Fruit fly (Drosophila melanogaster) whole organism, embryonic: ENCODE results near the gene CG7879.

Source experiments
- C15 ChIP-seq: fragments of 200-800 bp; sonication (Bioruptor generic); IDR thresholded peaks from 3 replicates; pipeline ENCODE4 v1.3.6; 2022; ENCODE audit warnings: missing biosample characterization, missing genetic modification characterization
- CG10366 ChIP-seq: fragments of 200-800 bp; sonication (Bioruptor generic); IDR thresholded peaks from 2 replicates; pipeline ENCODE4 v1.3.6; 2022; ENCODE audit warnings: missing biosample characterization, missing genetic modification characterization
- CG10959 ChIP-seq: fragments of 200-800 bp; sonication (Bioruptor generic); IDR thresholded peaks from 2 replicates; pipeline ENCODE4 v1.3.6; 2022; ENCODE audit warnings: missing biosample characterization, missing genetic modification characterization
- CG13775 ChIP-seq: fragments of 200-800 bp; sonication (Bioruptor generic); optimal IDR thresholded peaks from 3 replicates; lab custom pipeline; 2017; ENCODE audit warnings: missing biosample characterization, mild to moderate bottlenecking, missing genetic modification characterization
- CG14441 ChIP-seq: fragments of 200-800 bp; sonication (Bioruptor generic); IDR thresholded peaks from 2 replicates; pipeline ENCODE4 v1.3.6; 2022; ENCODE audit warnings: missing biosample characterization, missing genetic modification characterization
- CG14667 ChIP-seq: fragments of 200-800 bp; sonication (Bioruptor generic); IDR thresholded peaks from 2 replicates; pipeline ENCODE4 v1.3.6; 2022; ENCODE audit warnings: missing biosample characterization, missing genetic modification characterization
- CG14965 ChIP-seq: fragments of 200-800 bp; sonication (Bioruptor generic); optimal IDR thresholded peaks from 2 replicates; lab custom pipeline; 2016; ENCODE audit warnings: missing biosample characterization, missing genetic modification characterization, borderline replicate concordance
- CG15011 ChIP-seq: fragments of 200-800 bp; sonication (Bioruptor generic); optimal IDR thresholded peaks from 3 replicates; lab custom pipeline; 2018; ENCODE audit warnings: missing biosample characterization, mild to moderate bottlenecking, missing genetic modification characterization
- CG15073 ChIP-seq: fragments of 200-800 bp; sonication (Bioruptor generic); optimal IDR thresholded peaks from 2 replicates; lab custom pipeline; 2016; ENCODE audit warnings: missing biosample characterization, missing genetic modification characterization
- CG15269 ChIP-seq: fragments of 200-800 bp; sonication (Bioruptor generic); optimal IDR thresholded peaks from 2 replicates; lab custom pipeline; 2018; ENCODE audit warnings: missing biosample characterization, mild to moderate bottlenecking, missing genetic modification characterization, moderate library complexity
- CG17361 ChIP-seq: fragments of 200-800 bp; sonication (Bioruptor generic); IDR thresholded peaks from 3 replicates; pipeline ENCODE4 v1.3.6; 2022; ENCODE audit warnings: missing biosample characterization, missing genetic modification characterization
- CG33557 ChIP-seq: fragments of 200-800 bp; sonication (Bioruptor generic); optimal IDR thresholded peaks from 2 replicates; lab custom pipeline; 2019; ENCODE audit warnings: missing biosample characterization, mild to moderate bottlenecking, missing genetic modification characterization, moderate library complexity
- CG34224 ChIP-seq: fragments of 200-800 bp; sonication (Bioruptor generic); IDR thresholded peaks from 3 replicates; pipeline ENCODE4 v1.3.6; 2022; ENCODE audit warnings: missing biosample characterization, missing genetic modification characterization; ENCODE audit not compliant: partially characterized antibody
- CG3838 ChIP-seq: fragments of 200-800 bp; sonication (Bioruptor generic); optimal IDR thresholded peaks from 3 replicates; lab custom pipeline; 2016; ENCODE audit warnings: missing biosample characterization, missing genetic modification characterization
- CG6689 ChIP-seq: fragments of 200-800 bp; sonication (Bioruptor generic); IDR thresholded peaks from 2 replicates; pipeline ENCODE4 v1.3.6; 2022; ENCODE audit warnings: missing biosample characterization, missing genetic modification characterization
- CG6813 ChIP-seq: fragments of 200-800 bp; sonication (Bioruptor generic); optimal IDR thresholded peaks from 2 replicates; lab custom pipeline; 2017; ENCODE audit warnings: missing biosample characterization, missing genetic modification characterization, mild to moderate bottlenecking, moderate library complexity, missing genetic modification reagents
- CG9437 ChIP-seq: fragments of 200-800 bp; sonication (Bioruptor generic); optimal IDR thresholded peaks from 2 replicates; lab custom pipeline; 2018; ENCODE audit warnings: missing biosample characterization, mild to moderate bottlenecking, missing genetic modification characterization
- CG9932 ChIP-seq: fragments of 200-800 bp; sonication (Bioruptor generic); IDR thresholded peaks from 2 replicates; pipeline ENCODE4 v1.3.6; 2022; ENCODE audit warnings: missing biosample characterization, missing genetic modification characterization
- Doc2 ChIP-seq: fragments of 200-800 bp; sonication (Bioruptor generic); IDR thresholded peaks from 2 replicates; pipeline ENCODE4 v1.3.6; 2022; ENCODE audit warnings: missing biosample characterization, missing genetic modification characterization
- Dp ChIP-seq: fragments of 200-800 bp; sonication (Bioruptor generic); optimal IDR thresholded peaks from 2 replicates; lab custom pipeline; 2018; ENCODE audit warnings: missing biosample characterization, mild to moderate bottlenecking, missing genetic modification characterization, moderate library complexity
- Hmr ChIP-seq: fragments of 200-800 bp; sonication (Bioruptor generic); optimal IDR thresholded peaks from 3 replicates; lab custom pipeline; 2017; ENCODE audit warnings: mild to moderate bottlenecking, missing biosample characterization, missing genetic modification reagents, missing genetic modification characterization
- Hr51 ChIP-seq, 2 experiments: fragments of 200-800 bp; sonication (Bioruptor generic); optimal IDR thresholded peaks; 2 replicates in 1 of 2; 3 replicates in 1 of 2; lab custom pipeline; 2016 to 2018; ENCODE audit warnings: missing biosample characterization in 2 of 2, missing genetic modification characterization in 2 of 2, mild to moderate bottlenecking in 1 of 2, moderate library complexity in 1 of 2
- Lhr ChIP-seq: fragments of 200-800 bp; sonication (Bioruptor generic); optimal IDR thresholded peaks from 3 replicates; lab custom pipeline; 2017; ENCODE audit warnings: mild to moderate bottlenecking, missing biosample characterization, missing genetic modification reagents, missing genetic modification characterization
- NC2α ChIP-seq: fragments of 200-800 bp; sonication (Bioruptor generic); optimal IDR thresholded peaks from 2 replicates; lab custom pipeline; 2016; ENCODE audit warnings: missing biosample characterization, missing genetic modification characterization
- NFAT ChIP-seq: fragments of 200-800 bp; sonication (Bioruptor generic); IDR thresholded peaks from 2 replicates; pipeline ENCODE4 v1.3.6; 2022; ENCODE audit warnings: missing biosample characterization, missing genetic modification characterization
- Pdp1 ChIP-seq, 2 experiments: fragments of 200-800 bp; sonication (Bioruptor generic); optimal IDR thresholded peaks; 3 replicates each; lab custom pipeline; 2016; ENCODE audit warnings: missing biosample characterization in 2 of 2, missing genetic modification characterization in 2 of 2, mild to moderate bottlenecking in 1 of 2, moderate library complexity in 1 of 2
- Ravus ChIP-seq: fragments of 200-800 bp; sonication (Bioruptor generic); IDR thresholded peaks from 2 replicates; pipeline ENCODE4 v1.3.6; 2022; ENCODE audit warnings: missing biosample characterization, missing genetic modification characterization
- Xbp1 ChIP-seq: fragments of 200-800 bp; sonication (Bioruptor generic); optimal IDR thresholded peaks from 3 replicates; lab custom pipeline; 2016; ENCODE audit warnings: missing biosample characterization, mild to moderate bottlenecking, missing genetic modification characterization
- ab ChIP-seq: fragments of 200-800 bp; sonication (Bioruptor generic); optimal IDR thresholded peaks from 2 replicates; lab custom pipeline; 2016; ENCODE audit warnings: missing biosample characterization, missing genetic modification characterization
- ase ChIP-seq: fragments of 200-800 bp; sonication (Bioruptor generic); IDR thresholded peaks from 3 replicates; pipeline ENCODE4 v1.3.6; 2022; ENCODE audit warnings: missing biosample characterization, missing genetic modification characterization
- chif ChIP-seq, 2 experiments: fragments of 200-800 bp; sonication (Bioruptor generic); optimal IDR thresholded peaks; 3 replicates each; lab custom pipeline; 2016; ENCODE audit warnings: missing biosample characterization in 2 of 2, missing genetic modification characterization in 2 of 2
- dm ChIP-seq: fragments of 200-800 bp; sonication (Bioruptor generic); optimal IDR thresholded peaks from 3 replicates; lab custom pipeline; 2016; ENCODE audit warnings: missing biosample characterization, missing genetic modification characterization
- dmrt99B ChIP-seq: fragments of 200-800 bp; sonication (Bioruptor generic); optimal IDR thresholded peaks from 2 replicates; lab custom pipeline; 2018; ENCODE audit warnings: missing biosample characterization, mild to moderate bottlenecking, missing genetic modification characterization, moderate library complexity
- dpn ChIP-seq, 2 experiments: fragments of 200-800 bp; sonication (Bioruptor generic); optimal IDR thresholded peaks; 3 replicates each; lab custom pipeline; 2016; ENCODE audit warnings: missing biosample characterization in 2 of 2, missing genetic modification characterization in 2 of 2
- eyg ChIP-seq: fragments of 200-800 bp; sonication (Bioruptor generic); optimal IDR thresholded peaks from 3 replicates; lab custom pipeline; 2016; ENCODE audit warnings: missing biosample characterization, missing genetic modification characterization
- gt ChIP-seq: fragments of 200-800 bp; sonication (Bioruptor generic); IDR thresholded peaks from 2 replicates; pipeline ENCODE4 v1.3.6; 2022; ENCODE audit warnings: missing biosample characterization, missing genetic modification characterization
- h ChIP-seq: fragments of >200 bp; optimal IDR thresholded peaks from 2 replicates; lab custom pipeline; 2017
- ind ChIP-seq: fragments of 200-800 bp; sonication (Bioruptor generic); optimal IDR thresholded peaks from 3 replicates; lab custom pipeline; 2016; ENCODE audit warnings: missing biosample characterization, missing genetic modification characterization
- jigr1 ChIP-seq: fragments of 200-800 bp; sonication (Bioruptor generic); IDR thresholded peaks from 3 replicates; pipeline ENCODE4 v1.3.6; 2022; ENCODE audit warnings: missing biosample characterization, missing genetic modification characterization
- klu ChIP-seq: fragments of 200-800 bp; sonication (Bioruptor generic); IDR thresholded peaks from 2 replicates; pipeline ENCODE4 v1.3.6; 2022; ENCODE audit warnings: missing biosample characterization, missing genetic modification characterization
- pita ChIP-seq: fragments of 200-800 bp; sonication (Bioruptor generic); optimal IDR thresholded peaks from 2 replicates; lab custom pipeline; 2017; ENCODE audit warnings: missing biosample characterization, mild to moderate bottlenecking, missing genetic modification characterization
- schlank ChIP-seq: fragments of 200-800 bp; sonication (Bioruptor generic); optimal IDR thresholded peaks from 2 replicates; lab custom pipeline; 2018; ENCODE audit warnings: missing biosample characterization, mild to moderate bottlenecking, missing genetic modification characterization
- seq ChIP-seq: fragments of 200-800 bp; sonication (Bioruptor generic); IDR thresholded peaks from 2 replicates; pipeline ENCODE4 v1.3.6; 2022; ENCODE audit warnings: missing biosample characterization, missing genetic modification characterization
- sug ChIP-seq: fragments of 200-800 bp; optimal IDR thresholded peaks from 2 replicates; lab custom pipeline; 2019; ENCODE audit warnings: missing biosample characterization, mild to moderate bottlenecking, missing genetic modification characterization, moderate library complexity
- tup ChIP-seq: fragments of 200-800 bp; sonication (Bioruptor generic); optimal IDR thresholded peaks from 2 replicates; lab custom pipeline; 2016; ENCODE audit warnings: missing biosample characterization, mild to moderate bottlenecking, missing genetic modification characterization, moderate library complexity
- unpg ChIP-seq: fragments of 200-800 bp; sonication (Bioruptor generic); optimal IDR thresholded peaks from 3 replicates; lab custom pipeline; 2018; ENCODE audit warnings: missing biosample characterization, mild to moderate bottlenecking, missing genetic modification characterization, moderate library complexity
- wor ChIP-seq: fragments of 200-800 bp; sonication (Bioruptor generic); IDR thresholded peaks from 2 replicates; pipeline ENCODE4 v1.3.6; 2022; ENCODE audit warnings: missing biosample characterization, missing genetic modification characterization

CG7879 gene

dm6 chr3L:1609611-1610010, 41.2 kb upstream of the CG7879 start (continued):
- TF ChIP-seq Xbp1 = peak; percentile 25
- TF ChIP-seq Pdp1 (GFP tag; optimal IDR thresholded peaks at IDR 0.05; lab: Kevin White, UChicago) = peak in 1 of 2 experiments; percentile 46
- TF ChIP-seq unpg (GFP tag; lab: Kevin White, UChicago) = peak; percentile 15
- TF ChIP-seq tup (GFP tag; lab: Kevin White, UChicago) = no peak
- no peak for TF ChIP-seq dm
- TF ChIP-seq seq (GFP tag; lab: Robert Waterston, UW) = no peak
- no peak for TF ChIP-seq dmrt99B
- no peak for TF ChIP-seq Dp (GFP tag; lab: Kevin White, UChicago)
- peak in 1 of 2 experiments; percentile 39 for TF ChIP-seq Hr51 (GFP tag; optimal IDR thresholded peaks at IDR 0.05; lab: Kevin White, UChicago)
- peak; percentile 54 for TF ChIP-seq klu (GFP tag; lab: Robert Waterston, UW)
- TF ChIP-seq CG33557 (GFP tag; lab: Kevin White, UChicago) = no peak
- no peak for TF ChIP-seq pita (GFP tag; lab: Kevin White, UChicago)
- no peak for TF ChIP-seq gt (GFP tag; lab: Robert Waterston, UW)
- TF ChIP-seq CG3838 (GFP tag; lab: Kevin White, UChicago) = no peak
- TF ChIP-seq h (lab: Kevin White, UChicago) = no peak
- peak; percentile 48 for TF ChIP-seq ind (GFP tag; lab: Kevin White, UChicago)
- no peak for TF ChIP-seq CG10959
- no peak for TF ChIP-seq sug (tag; lab: Kevin White, UChicago)
- TF ChIP-seq ase = no peak
- no peak for TF ChIP-seq CG14965 (GFP tag; lab: Kevin White, UChicago)
- TF ChIP-seq Doc2 = no peak
- no peak for TF ChIP-seq Lhr (GFP tag; lab: Kevin White, UChicago)
- TF ChIP-seq NFAT (GFP tag; lab: Robert Waterston, UW) = peak; percentile 55; the same call in 1 of the 2 replicates
- TF ChIP-seq Ravus (GFP tag; lab: Robert Waterston, UW) = peak; percentile 18; the same call in 1 of the 2 replicates
- peak in 1 of 2 experiments; percentile 13 for TF ChIP-seq chif (GFP tag; optimal IDR thresholded peaks at IDR 0.05; lab: Kevin White, UChicago)
- peak; percentile 57 for TF ChIP-seq Hmr (GFP tag; lab: Kevin White, UChicago)
- TF ChIP-seq CG15011 (GFP tag; lab: Kevin White, UChicago) = no peak
- TF ChIP-seq CG6689 = peak; percentile 44; the same call in 1 of the 2 replicates
- peak; percentile 49; the same call in 1 of the 3 replicates for TF ChIP-seq CG17361 (GFP tag; lab: Robert Waterston, UW)
- TF ChIP-seq CG34224 = no peak
- TF ChIP-seq CG13775 = peak; percentile 46
- no peak for TF ChIP-seq CG15073 (GFP tag; lab: Kevin White, UChicago)
- peak; percentile 56; the same call in 1 of the 2 replicates for TF ChIP-seq CG14441 (GFP tag; lab: Robert Waterston, UW)
- TF ChIP-seq CG15269 (tag; lab: Kevin White, UChicago) = peak; percentile 53
- TF ChIP-seq C15 (GFP tag; lab: Robert Waterston, UW) = no peak
- TF ChIP-seq wor (GFP tag; lab: Robert Waterston, UW) = peak; percentile 26; the same call in 1 of the 2 replicates
- TF ChIP-seq CG6813 (GFP tag; lab: Kevin White, UChicago) = no peak
- TF ChIP-seq schlank (tag; lab: Kevin White, UChicago) = no peak
- peak; percentile 45 to 58 for TF ChIP-seq dpn (GFP tag; optimal IDR thresholded peaks at IDR 0.05; lab: Kevin White, UChicago)
- TF ChIP-seq CG9932 (GFP tag; lab: Robert Waterston, UW) = peak; percentile 68
- no peak for TF ChIP-seq eyg (GFP tag; lab: Kevin White, UChicago)
- peak; percentile 19; the same call in 1 of the 2 replicates for TF ChIP-seq CG10366 (GFP tag; lab: Robert Waterston, UW)
- TF ChIP-seq NC2α = no peak
- TF ChIP-seq ab (GFP tag; lab: Kevin White, UChicago) = no peak
- peak; percentile 4 for TF ChIP-seq CG9437 (GFP tag; lab: Kevin White, UChicago)
- TF ChIP-seq CG14667 (GFP tag; lab: Robert Waterston, UW) = peak; percentile 10; the same call in 1 of the 2 replicates
- TF ChIP-seq jigr1 (GFP tag; lab: Robert Waterston, UW) = no peak
- TF ChIP-seq, all 482 proteins: peak for 125
